Worm (Caenorhabditis elegans) whole organism, young adult: ENCODE measurements around the gene F01G10.5.

Experiments
- B0035.1 ChIP-seq: sonication (generic microtip); optimal IDR thresholded peaks from 2 replicates; lab custom pipeline; 2016; ENCODE audit warnings: missing genetic modification characterization, mild to moderate bottlenecking, missing compliant biosample characterization, missing genotype, missing genetic modification reagents
- D2030.7 ChIP-seq: fragments of 200-800 bp; sonication (Bioruptor generic); IDR thresholded peaks from 2 replicates; pipeline ENCODE4 v1.3.6; 2022; ENCODE audit warnings: missing genetic modification reagents, missing genetic modification characterization, missing compliant biosample characterization
- F22D6.2 ChIP-seq: sonication (generic microtip); optimal IDR thresholded peaks from 2 replicates; lab custom pipeline; 2016; ENCODE audit warnings: mild to moderate bottlenecking, missing genetic modification characterization, missing compliant biosample characterization
- F23B12.7 ChIP-seq: sonication (generic microtip); optimal IDR thresholded peaks from 2 replicates; lab custom pipeline; 2017; ENCODE audit warnings: missing genetic modification characterization, mild to moderate bottlenecking, missing compliant biosample characterization, antibody characterized with exemption, moderate library complexity; ENCODE audit not compliant: insufficient read depth
- F33H1.4 ChIP-seq: fragments of 200-800 bp; sonication (Bioruptor generic); IDR thresholded peaks from 2 replicates; pipeline ENCODE4 v1.3.6; 2022; ENCODE audit warnings: missing genetic modification reagents, missing genetic modification characterization, missing compliant biosample characterization
- F39B2.1 ChIP-seq: fragments of 200-800 bp; sonication (Bioruptor generic); IDR thresholded peaks from 2 replicates; pipeline ENCODE4 v1.3.6; 2022; ENCODE audit warnings: missing genetic modification reagents, missing genetic modification characterization, missing compliant biosample characterization
- F55B11.4 ChIP-seq: sonication (generic microtip); optimal IDR thresholded peaks from 2 replicates; lab custom pipeline; 2016; ENCODE audit warnings: missing compliant biosample characterization, missing genetic modification characterization, borderline replicate concordance; ENCODE audit not compliant: insufficient read depth
- Y56A3A.18 ChIP-seq: fragments of 200-800 bp; sonication (Bioruptor generic); IDR thresholded peaks from 2 replicates; pipeline ENCODE4 v1.3.6; 2022; ENCODE audit warnings: missing genetic modification reagents, missing genetic modification characterization, missing compliant biosample characterization
- Y67H2A.10 ChIP-seq: fragments of 200-800 bp; sonication (Bioruptor generic); conservative IDR thresholded peaks from 2 replicates; pipeline ENCODE4 v1.3.6; 2022; ENCODE audit warnings: missing genetic modification reagents, missing genetic modification characterization, missing compliant biosample characterization
- akir-1 ChIP-seq: fragments of 200-800 bp; sonication (Bioruptor generic); optimal IDR thresholded peaks from 2 replicates; lab custom pipeline; 2018; ENCODE audit warnings: mild to moderate bottlenecking, missing genetic modification characterization, moderate library complexity, missing compliant biosample characterization
- aptf-2 ChIP-seq: fragments of 200-800 bp; sonication (Bioruptor generic); conservative IDR thresholded peaks from 2 replicates; pipeline ENCODE4 v1.3.6; 2022; ENCODE audit warnings: missing genetic modification reagents, missing genetic modification characterization, missing compliant biosample characterization
- atf-7 ChIP-seq: sonication (generic microtip); optimal IDR thresholded peaks from 2 replicates; lab custom pipeline; 2017; ENCODE audit warnings: mild to moderate bottlenecking, missing genetic modification characterization, missing compliant biosample characterization
- attf-6 ChIP-seq: fragments of 200-800 bp; sonication (Bioruptor generic); IDR thresholded peaks from 2 replicates; pipeline ENCODE4 v1.3.6; 2022; ENCODE audit warnings: missing genetic modification reagents, missing genetic modification characterization, missing compliant biosample characterization
- bed-2 ChIP-seq: fragments of 200-800 bp; sonication (Bioruptor generic); IDR thresholded peaks from 2 replicates; pipeline ENCODE4 v1.3.6; 2022; ENCODE audit warnings: missing genetic modification reagents, missing genetic modification characterization, missing compliant biosample characterization
- ccch-3 ChIP-seq: fragments of 200-800 bp; sonication (Bioruptor generic); optimal IDR thresholded peaks from 2 replicates; lab custom pipeline; 2018; ENCODE audit warnings: mild to moderate bottlenecking, missing genetic modification characterization, missing compliant biosample characterization
- cebp-1 ChIP-seq, 2 experiments: fragments of 200-800 bp in 1 of 2; sonication (Bioruptor generic) in 1 of 2; sonication (generic microtip) in 1 of 2; IDR thresholded peaks in 1 of 2; optimal IDR thresholded peaks in 1 of 2; 2 replicates each; pipeline versions ENCODE4 v1.3.6 to Lab custom; 2017 to 2022; ENCODE audit warnings: missing compliant biosample characterization in 2 of 2, missing genetic modification characterization in 2 of 2, mild to moderate bottlenecking in 1 of 2, missing genetic modification reagents in 1 of 2, moderate library complexity in 1 of 2
- ceh-40 ChIP-seq: fragments of 200-800 bp; sonication (Bioruptor generic); IDR thresholded peaks from 2 replicates; pipeline ENCODE4 v1.3.6; 2022; ENCODE audit warnings: missing genetic modification characterization, missing compliant biosample characterization
- ceh-58 ChIP-seq: fragments of 200-800 bp; sonication (Bioruptor generic); IDR thresholded peaks from 2 replicates; pipeline ENCODE4 v1.3.6; 2022; ENCODE audit warnings: missing genetic modification characterization, missing compliant biosample characterization
- ceh-91 ChIP-seq: fragments of 200-800 bp; sonication (Bioruptor generic); IDR thresholded peaks from 2 replicates; pipeline ENCODE4 v1.3.6; 2022; ENCODE audit warnings: missing genetic modification reagents, missing genetic modification characterization, missing compliant biosample characterization
- chd-7 ChIP-seq: sonication (generic microtip); optimal IDR thresholded peaks from 2 replicates; lab custom pipeline; 2016; ENCODE audit warnings: mild to moderate bottlenecking, missing genetic modification characterization, moderate library complexity, missing compliant biosample characterization
- dpff-1 ChIP-seq: sonication (generic microtip); optimal IDR thresholded peaks from 2 replicates; lab custom pipeline; 2017; ENCODE audit warnings: mild to moderate bottlenecking, missing genetic modification characterization, missing compliant biosample characterization
- egrh-3 ChIP-seq: fragments of 200-800 bp; sonication (Bioruptor generic); IDR thresholded peaks from 2 replicates; pipeline ENCODE4 v1.3.6; 2022; ENCODE audit warnings: missing genetic modification reagents, missing genetic modification characterization, missing compliant biosample characterization
- ekl-4 ChIP-seq: fragments of 200-800 bp; sonication (Bioruptor generic); IDR thresholded peaks from 2 replicates; pipeline ENCODE4 v1.3.6; 2022; ENCODE audit warnings: missing genetic modification reagents, missing genetic modification characterization, missing compliant biosample characterization
- hlh-12 ChIP-seq: sonication (generic microtip); optimal IDR thresholded peaks from 2 replicates; lab custom pipeline; 2016; ENCODE audit warnings: missing genetic modification characterization, missing compliant biosample characterization
- hmg-20 ChIP-seq: fragments of 200-800 bp; sonication (Bioruptor generic); IDR thresholded peaks from 2 replicates; pipeline ENCODE4 v1.3.6; 2022; ENCODE audit warnings: missing genetic modification reagents, missing genetic modification characterization, missing compliant biosample characterization
- hrde-1 ChIP-seq: sonication (generic microtip); optimal IDR thresholded peaks from 2 replicates; lab custom pipeline; 2016; ENCODE audit warnings: missing genetic modification characterization, mild to moderate bottlenecking, missing compliant biosample characterization, moderate library complexity, missing genotype, missing genetic modification reagents, borderline replicate concordance
- lir-1 ChIP-seq: fragments of 200-800 bp; sonication (Bioruptor generic); conservative IDR thresholded peaks from 2 replicates; pipeline ENCODE4 v1.3.6; 2022; ENCODE audit warnings: missing genetic modification reagents, missing genetic modification characterization, missing compliant biosample characterization
- lsy-27 ChIP-seq: sonication (generic microtip); optimal IDR thresholded peaks from 2 replicates; lab custom pipeline; 2017; ENCODE audit warnings: missing genetic modification characterization, mild to moderate bottlenecking, missing compliant biosample characterization, antibody characterized with exemption, missing genotype, borderline replicate concordance; ENCODE audit not compliant: insufficient read depth
- mes-4 ChIP-seq: sonication (generic microtip); optimal IDR thresholded peaks from 2 replicates; lab custom pipeline; 2016; ENCODE audit warnings: missing genotype, missing genetic modification characterization, missing compliant biosample characterization
- nhr-120 ChIP-seq: fragments of 200-800 bp; sonication (Bioruptor generic); IDR thresholded peaks from 2 replicates; pipeline ENCODE4 v1.3.6; 2022; ENCODE audit warnings: missing genetic modification characterization, missing compliant biosample characterization
- pha-4 ChIP-seq: fragments of 150-350 bp; sonication (generic microtip); optimal IDR thresholded peaks from 2 replicates; lab custom pipeline; 2014; ENCODE audit warnings: missing biosample characterization, missing genetic modification reagents, missing genetic modification characterization
- rec-8 ChIP-seq, 2 experiments: sonication (generic microtip); optimal IDR thresholded peaks; 2 replicates each; lab custom pipeline; 2016; ENCODE audit warnings: mild to moderate bottlenecking in 2 of 2, missing genetic modification characterization in 2 of 2, missing genetic modification reagents in 2 of 2, missing genotype in 2 of 2, missing biosample characterization in 1 of 2, missing compliant biosample characterization in 1 of 2, moderate library complexity in 1 of 2
- repo-1 ChIP-seq: sonication (generic microtip); optimal IDR thresholded peaks from 2 replicates; lab custom pipeline; 2017; ENCODE audit warnings: mild to moderate bottlenecking, missing genetic modification characterization, missing compliant biosample characterization
- rpc-1 ChIP-seq, 2 experiments: fragments of 150-350 bp in 1 of 2; sonication (generic microtip) in 1 of 2; optimal IDR thresholded peaks; 2 replicates each; lab custom pipeline; 2014 to 2018; ENCODE audit warnings: missing biosample characterization in 1 of 2, missing genetic modification characterization in 1 of 2, missing genetic modification reagents in 1 of 2, missing genotype in 1 of 2
- sea-2 ChIP-seq: fragments of 200-800 bp; sonication (Bioruptor generic); IDR thresholded peaks from 2 replicates; pipeline ENCODE4 v1.3.6; 2022; ENCODE audit warnings: missing genetic modification characterization, missing compliant biosample characterization
- somi-1 ChIP-seq: fragments of 200-800 bp; sonication (Bioruptor generic); optimal IDR thresholded peaks from 2 replicates; lab custom pipeline; 2018; ENCODE audit warnings: mild to moderate bottlenecking, missing genetic modification characterization, missing compliant biosample characterization
- tbx-9 ChIP-seq: sonication (generic microtip); optimal IDR thresholded peaks from 2 replicates; lab custom pipeline; 2016; ENCODE audit warnings: borderline replicate concordance, missing genetic modification characterization, inconsistent platforms, missing compliant biosample characterization
- zfh-2 ChIP-seq: fragments of 200-800 bp; sonication (Bioruptor generic); conservative IDR thresholded peaks from 2 replicates; pipeline ENCODE4 v1.3.6; 2022; ENCODE audit warnings: missing genetic modification reagents, missing genetic modification characterization, missing compliant biosample characterization
- ztf-26 ChIP-seq: sonication (generic microtip); optimal IDR thresholded peaks from 2 replicates; lab custom pipeline; 2017; ENCODE audit warnings: missing genetic modification characterization, missing compliant biosample characterization
- ztf-3 ChIP-seq: fragments of 200-800 bp; sonication (Bioruptor generic); optimal IDR thresholded peaks from 2 replicates; lab custom pipeline; 2018; ENCODE audit warnings: mild to moderate bottlenecking, missing genetic modification characterization, missing compliant biosample characterization

Gene F01G10.5

DNA sequence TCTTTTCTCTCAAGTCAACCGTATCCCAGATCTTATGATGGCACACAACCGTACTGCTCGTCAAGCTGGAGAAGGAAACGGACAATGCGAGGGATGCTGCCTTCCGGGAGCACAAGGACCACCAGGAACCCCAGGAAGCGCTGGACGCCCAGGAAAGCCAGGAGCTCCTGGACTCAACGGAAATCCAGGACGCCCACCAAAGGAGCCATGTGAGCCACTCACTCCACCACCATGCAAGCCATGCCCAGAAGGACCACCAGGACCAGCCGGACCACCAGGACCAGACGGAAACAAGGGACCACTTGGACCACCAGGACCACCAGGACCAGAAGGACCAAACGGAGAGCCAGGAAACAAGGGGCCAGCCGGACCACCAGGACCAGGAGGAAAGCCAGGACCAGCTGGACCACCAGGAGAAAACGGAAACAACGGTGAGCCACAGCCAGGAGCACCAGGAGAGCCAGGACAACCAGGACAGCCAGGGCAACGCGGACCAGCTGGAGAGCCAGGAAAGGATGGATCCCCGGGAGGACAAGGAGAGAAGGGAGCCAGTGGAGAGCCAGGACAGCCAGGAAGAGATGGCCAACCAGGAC is 14.1 kb downstream of the F01G10.5 start (continued):
- TF ChIP-seq F39B2.1 (GFP tag; lab: Robert Waterston, UW) (no peak), ceh-58 (GFP tag; lab: Robert Waterston, UW) (no peak), D2030.7 (GFP tag; lab: Robert Waterston, UW) (no peak), zfh-2 (GFP tag; lab: Robert Waterston, UW) (peak; percentile 90), chd-7 (no peak), nhr-120 (GFP tag; lab: Robert Waterston, UW) (no peak), ztf-26 (tag; lab: Kevin White, UChicago) (peak; percentile 95), F23B12.7 (no peak), F55B11.4 (tag; lab: Kevin White, UChicago) (no peak), aptf-2 (GFP tag; lab: Robert Waterston, UW) (no peak), lir-1 (no peak), ztf-3 (GFP tag; lab: Kevin White, UChicago) (no peak), Y67H2A.10 (GFP tag; lab: Robert Waterston, UW) (no peak), F33H1.4 (GFP tag; lab: Robert Waterston, UW) (no peak), hlh-12 (tag; lab: Kevin White, UChicago) (no peak), ccch-3 (GFP tag; lab: Kevin White, UChicago) (no peak), lsy-27 (no peak), cebp-1 (GFP tag; IDR thresholded peaks at IDR 0.05; lab: Robert Waterston, UW) (no peak), cebp-1 (tag; optimal IDR thresholded peaks at IDR 0.05; lab: Kevin White, UChicago) (no peak), egrh-3 (peak; percentile 88), rpc-1 (optimal IDR thresholded peaks at IDR 0.05; lab: Kevin White, UChicago) (no peak), rpc-1 (tag; optimal IDR thresholded peaks at IDR 0.05; lab: Kevin White, UChicago) (no peak), atf-7 (tag; lab: Kevin White, UChicago) (no peak), ekl-4 (GFP tag; lab: Robert Waterston, UW) (no peak), pha-4 (tag; lab: Kevin White, UChicago) (no peak), repo-1 (tag; lab: Kevin White, UChicago) (peak; percentile 11), tbx-9 (tag; lab: Kevin White, UChicago) (no peak)

DNA sequence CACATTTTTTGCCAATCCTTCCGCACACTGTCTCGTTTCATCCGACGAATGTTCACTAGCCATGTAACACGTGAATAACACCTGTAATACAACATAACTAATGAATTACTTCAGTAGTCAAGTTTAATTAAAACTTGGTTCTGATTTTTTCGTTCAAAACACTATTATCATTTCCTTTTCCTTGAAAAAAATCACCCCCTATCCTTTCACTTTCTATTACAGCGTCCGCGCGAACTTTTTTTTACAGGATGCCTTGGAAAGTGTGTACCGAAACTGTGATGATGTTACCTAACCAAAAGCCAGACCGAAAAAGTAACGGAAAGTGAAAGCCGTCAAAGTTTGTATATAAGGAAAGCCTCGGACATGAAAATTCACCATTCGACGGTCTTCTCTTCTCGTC is 14.8 kb downstream of the F01G10.5 start, which contains the start of gene col-124:
Gene col-124, plus strand, starts transcription at position 374 of the 400 bp plus-strand sequence.
- TF ChIP-seq rec-8 (tag; optimal IDR thresholded peaks at IDR 0.05; lab: Kevin White, UChicago) (no peak), F39B2.1 (GFP tag; lab: Robert Waterston, UW) (no peak), B0035.1 (tag; lab: Kevin White, UChicago) (no peak), ceh-58 (GFP tag; lab: Robert Waterston, UW) (no peak), hlh-12 (tag; lab: Kevin White, UChicago) (no peak)
- TF ChIP-seq, all 124 proteins: peak for 0

ce11 chrIV:10215393-10215792 is 15.5 kb downstream of the F01G10.5 start:
- no peak for TF ChIP-seq Y56A3A.18 (GFP tag; lab: Robert Waterston, UW)
- no peak for TF ChIP-seq sea-2 (GFP tag; lab: Robert Waterston, UW)
- no peak for TF ChIP-seq somi-1 (GFP tag; lab: Kevin White, UChicago)
- TF ChIP-seq F22D6.2 (tag; lab: Kevin White, UChicago): no peak
- TF ChIP-seq ceh-40 (GFP tag; lab: Robert Waterston, UW): no peak
- no peak for TF ChIP-seq dpff-1
- TF ChIP-seq attf-6 (GFP tag; lab: Robert Waterston, UW): no peak
- TF ChIP-seq aptf-2 (GFP tag; lab: Robert Waterston, UW): no peak
- no peak for TF ChIP-seq F33H1.4 (GFP tag; lab: Robert Waterston, UW)
- no peak for TF ChIP-seq atf-7 (tag; lab: Kevin White, UChicago)
- no peak for TF ChIP-seq akir-1 (GFP tag; lab: Kevin White, UChicago)
- TF ChIP-seq mes-4: no peak
- TF ChIP-seq ceh-91 (GFP tag; lab: Robert Waterston, UW): no peak
- TF ChIP-seq ztf-3 (GFP tag; lab: Kevin White, UChicago): no peak
- TF ChIP-seq hmg-20 (GFP tag; lab: Robert Waterston, UW): no peak
- TF ChIP-seq F39B2.1 (GFP tag; lab: Robert Waterston, UW): no peak
- TF ChIP-seq hrde-1: no peak
- TF ChIP-seq bed-2: no peak
